Fruit fly (Drosophila melanogaster): ENCODE measurements around the gene chinmo.

dm6 chr2L:1653800-1654199 lies 2.7 kb downstream of the chinmo start:
- TF ChIP-seq usp (GFP tag; optimal IDR thresholded peaks at IDR 0.05) (no peak), Hnf4 (GFP tag; optimal IDR thresholded peaks at IDR 0.05) (no peak), tai (GFP tag; optimal IDR thresholded peaks at IDR 0.05) (no peak), pan (optimal IDR thresholded peaks at IDR 0.05) (no peak), dmrt93B (GFP tag; optimal IDR thresholded peaks at IDR 0.05) (no peak), Myc (optimal IDR thresholded peaks at IDR 0.05) (no peak)
